Worm (Caenorhabditis elegans): ENCODE data around the gene W10G11.3.

DNA sequence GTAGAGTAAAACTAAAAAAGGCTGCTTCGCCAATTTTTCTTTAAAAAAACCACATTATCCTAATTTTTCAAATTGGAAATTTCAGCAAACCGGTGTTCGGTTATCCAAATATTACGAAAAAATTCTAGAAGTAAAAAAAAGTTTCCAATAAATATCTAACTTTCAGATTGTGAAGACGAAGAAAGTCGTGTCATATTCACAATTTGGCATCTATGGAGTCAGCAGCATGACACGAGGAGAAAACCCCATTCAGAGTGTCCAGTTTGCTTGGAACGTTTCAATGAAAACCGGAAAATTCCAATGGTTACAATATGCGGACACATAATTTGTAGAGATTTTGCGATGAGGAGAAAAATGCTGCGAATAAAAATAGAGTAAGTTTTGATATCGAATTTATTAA, 33.0 kb upstream of the W10G11.3 start, which contains the start of gene Y49F6A.12:
- TF ChIP-seq lin-39 (tag; optimal IDR thresholded peaks at IDR 0.05) (no peak), fos-1 (tag; optimal IDR thresholded peaks at IDR 0.05) (no peak), efl-1 (optimal IDR thresholded peaks at IDR 0.05) (no peak), efl-1 (GFP tag; optimal IDR thresholded peaks at IDR 0.05 in 1 of 2) (no peak)

Measured in whole organism, L1 larva.